Worm (Caenorhabditis elegans) whole organism, late embryonic: ENCODE data around the gene F11D11.6.

Experiments used
- C08G9.2 ChIP-seq: sonication (generic microtip); optimal IDR thresholded peaks from 2 replicates; lab custom pipeline; 2016; ENCODE audit warnings: mild to moderate bottlenecking, missing genetic modification characterization, moderate library complexity, missing compliant biosample characterization
- C38D4.7 ChIP-seq: fragments of 200-800 bp; sonication (Bioruptor generic); optimal IDR thresholded peaks from 2 replicates; lab custom pipeline; 2018; ENCODE audit warnings: mild to moderate bottlenecking, missing genetic modification characterization, moderate library complexity, missing compliant biosample characterization
- F13H6.1 ChIP-seq: sonication (generic microtip); optimal IDR thresholded peaks from 2 replicates; lab custom pipeline; 2016; ENCODE audit warnings: missing genetic modification characterization, missing compliant biosample characterization
- K09A11.1 ChIP-seq: sonication (generic microtip); optimal IDR thresholded peaks from 2 replicates; lab custom pipeline; 2017; ENCODE audit warnings: antibody characterized with exemption, mild to moderate bottlenecking, missing genetic modification characterization, missing compliant biosample characterization; ENCODE audit not compliant: insufficient read depth
- T23F11.4 ChIP-seq: fragments of 200-800 bp; sonication (Bioruptor generic); optimal IDR thresholded peaks from 2 replicates; lab custom pipeline; 2018; ENCODE audit warnings: mild to moderate bottlenecking, missing genetic modification characterization, missing compliant biosample characterization
- Y22D7AL.16 ChIP-seq: sonication (generic microtip); optimal IDR thresholded peaks from 2 replicates; lab custom pipeline; 2016; ENCODE audit warnings: missing genetic modification characterization, missing compliant biosample characterization
- ahr-1 ChIP-seq: sonication (generic microtip); optimal IDR thresholded peaks from 2 replicates; lab custom pipeline; 2016; ENCODE audit warnings: missing genetic modification characterization, missing compliant biosample characterization
- ama-1 ChIP-seq: fragments of 150-350 bp; optimal IDR thresholded peaks from 2 replicates; lab custom pipeline; 2014
- ceh-18 ChIP-seq: sonication (generic microtip); optimal IDR thresholded peaks from 2 replicates; lab custom pipeline; 2016; ENCODE audit warnings: missing genetic modification characterization, missing compliant biosample characterization
- ceh-19 ChIP-seq: fragments of 200-800 bp; sonication (Bioruptor generic); optimal IDR thresholded peaks from 2 replicates; lab custom pipeline; 2018; ENCODE audit warnings: mild to moderate bottlenecking, missing genetic modification characterization, missing compliant biosample characterization
- ceh-24 ChIP-seq: sonication (generic microtip); optimal IDR thresholded peaks from 2 replicates; lab custom pipeline; 2016; ENCODE audit warnings: mild to moderate bottlenecking, missing genetic modification characterization, missing compliant biosample characterization
- ceh-30 ChIP-seq: fragments of 150-350 bp; optimal IDR thresholded peaks from 2 replicates; lab custom pipeline; 2014; ENCODE audit warnings: missing biosample characterization, missing genetic modification characterization
- ceh-31 ChIP-seq: sonication (generic microtip); optimal IDR thresholded peaks from 2 replicates; lab custom pipeline; 2016; ENCODE audit warnings: missing genetic modification characterization, missing compliant biosample characterization
- ceh-45 ChIP-seq: fragments of 200-800 bp; sonication (Bioruptor generic); IDR thresholded peaks from 2 replicates; pipeline ENCODE4 v1.3.6; 2022; ENCODE audit warnings: missing genetic modification reagents, missing genetic modification characterization, missing compliant biosample characterization
- ceh-48 ChIP-seq: sonication (generic microtip); optimal IDR thresholded peaks from 2 replicates; lab custom pipeline; 2016; ENCODE audit warnings: missing genetic modification characterization, inconsistent platforms, missing compliant biosample characterization
- ceh-6 ChIP-seq: fragments of 200-800 bp; sonication (Bioruptor generic); optimal IDR thresholded peaks from 2 replicates; lab custom pipeline; 2018; ENCODE audit warnings: mild to moderate bottlenecking, missing genetic modification characterization, missing compliant biosample characterization
- ceh-9 ChIP-seq: sonication (generic microtip); optimal IDR thresholded peaks from 2 replicates; lab custom pipeline; 2016; ENCODE audit warnings: mild to moderate bottlenecking, missing genetic modification characterization, inconsistent platforms, missing compliant biosample characterization
- dmd-4 ChIP-seq: sonication (generic microtip); optimal IDR thresholded peaks from 2 replicates; lab custom pipeline; 2016; ENCODE audit warnings: borderline replicate concordance, missing genetic modification characterization, missing compliant biosample characterization
- dve-1 ChIP-seq: sonication (generic microtip); optimal IDR thresholded peaks from 2 replicates; lab custom pipeline; 2017; ENCODE audit warnings: antibody characterized with exemption, mild to moderate bottlenecking, missing genetic modification characterization, missing compliant biosample characterization
- elt-4 ChIP-seq: sonication (generic microtip); optimal IDR thresholded peaks from 2 replicates; lab custom pipeline; 2016; ENCODE audit warnings: missing genetic modification characterization, missing compliant biosample characterization
- ets-4 ChIP-seq: sonication (generic microtip); optimal IDR thresholded peaks from 2 replicates; lab custom pipeline; 2016; ENCODE audit warnings: missing genetic modification characterization, missing compliant biosample characterization
- eyg-1 ChIP-seq: sonication (generic microtip); optimal IDR thresholded peaks from 2 replicates; lab custom pipeline; 2016; ENCODE audit warnings: missing genotype, missing genetic modification characterization, missing compliant biosample characterization
- fax-1 ChIP-seq: sonication (generic microtip); optimal IDR thresholded peaks from 2 replicates; lab custom pipeline; 2016; ENCODE audit warnings: missing genotype, missing genetic modification characterization, missing compliant biosample characterization
- fkh-10 ChIP-seq: fragments of 150-350 bp; optimal IDR thresholded peaks from 2 replicates; lab custom pipeline; 2014; ENCODE audit warnings: missing biosample characterization, missing genetic modification reagents, missing genetic modification characterization
- fkh-6 ChIP-seq: sonication (generic microtip); optimal IDR thresholded peaks from 2 replicates; lab custom pipeline; 2016; ENCODE audit warnings: missing genetic modification characterization, missing compliant biosample characterization
- gmeb-2 ChIP-seq: sonication (generic microtip); optimal IDR thresholded peaks from 2 replicates; lab custom pipeline; 2016; ENCODE audit warnings: missing genetic modification characterization, inconsistent platforms, missing compliant biosample characterization
- hlh-13 ChIP-seq: fragments of 200-800 bp; sonication (Bioruptor generic); optimal IDR thresholded peaks from 2 replicates; lab custom pipeline; 2018; ENCODE audit warnings: mild to moderate bottlenecking, missing genetic modification characterization, missing compliant biosample characterization
- hlh-6 ChIP-seq: sonication (generic microtip); optimal IDR thresholded peaks from 2 replicates; lab custom pipeline; 2016; ENCODE audit warnings: missing genotype, missing genetic modification characterization, missing compliant biosample characterization
- hlh-8 ChIP-seq: sonication (generic microtip); optimal IDR thresholded peaks from 2 replicates; lab custom pipeline; 2016; ENCODE audit warnings: missing genotype, missing genetic modification characterization, missing compliant biosample characterization
- lim-6 ChIP-seq: sonication (generic microtip); optimal IDR thresholded peaks from 2 replicates; lab custom pipeline; 2016; ENCODE audit warnings: missing genetic modification characterization, missing compliant biosample characterization
- madf-2 ChIP-seq: sonication (generic microtip); optimal IDR thresholded peaks from 2 replicates; lab custom pipeline; 2017; ENCODE audit warnings: missing genetic modification characterization, missing compliant biosample characterization
- npax-4 ChIP-seq: sonication (generic microtip); optimal IDR thresholded peaks from 2 replicates; lab custom pipeline; 2016; ENCODE audit warnings: missing genetic modification characterization, missing compliant biosample characterization
- odd-2 ChIP-seq: sonication (generic microtip); optimal IDR thresholded peaks from 2 replicates; lab custom pipeline; 2017; ENCODE audit warnings: antibody characterized with exemption, mild to moderate bottlenecking, missing genetic modification characterization, missing compliant biosample characterization
- pag-3 ChIP-seq: sonication (generic microtip); optimal IDR thresholded peaks from 2 replicates; lab custom pipeline; 2016; ENCODE audit warnings: missing compliant biosample characterization, missing genetic modification characterization, borderline replicate concordance
- pax-1 ChIP-seq: fragments of 150-350 bp; optimal IDR thresholded peaks from 2 replicates; lab custom pipeline; 2014; ENCODE audit warnings: missing biosample characterization, missing genetic modification characterization
- pha-4 ChIP-seq: fragments of 150-350 bp; optimal IDR thresholded peaks from 2 replicates; lab custom pipeline; 2018; ENCODE audit warnings: missing biosample characterization, missing genetic modification reagents, missing genetic modification characterization
- pqm-1 ChIP-seq: sonication (generic microtip); optimal IDR thresholded peaks from 2 replicates; lab custom pipeline; 2016; ENCODE audit warnings: missing genetic modification characterization, missing compliant biosample characterization
- pros-1 ChIP-seq: fragments of 150-350 bp; optimal IDR thresholded peaks from 2 replicates; lab custom pipeline; 2014; ENCODE audit warnings: missing biosample characterization, missing genetic modification reagents, missing genetic modification characterization
- ref-2 ChIP-seq: sonication (generic microtip); optimal IDR thresholded peaks from 2 replicates; lab custom pipeline; 2016; ENCODE audit warnings: missing genetic modification characterization, missing compliant biosample characterization
- sox-4 ChIP-seq: sonication (generic microtip); optimal IDR thresholded peaks from 2 replicates; lab custom pipeline; 2017; ENCODE audit warnings: mild to moderate bottlenecking, missing genetic modification characterization, inconsistent platforms, missing compliant biosample characterization
- ttx-3 ChIP-seq: sonication (generic microtip); optimal IDR thresholded peaks from 2 replicates; lab custom pipeline; 2016; ENCODE audit warnings: missing genetic modification reagents, missing genetic modification characterization, missing compliant biosample characterization
- unc-3 ChIP-seq, 2 experiments: fragments of 200-800 bp in 1 of 2; sonication (Bioruptor generic) in 1 of 2; sonication (generic microtip) in 1 of 2; conservative IDR thresholded peaks in 1 of 2; optimal IDR thresholded peaks in 1 of 2; 2 replicates each; pipeline versions ENCODE4 v1.3.6 to Lab custom; 2016 to 2022; ENCODE audit warnings: missing compliant biosample characterization in 2 of 2, missing genetic modification characterization in 2 of 2, missing genetic modification reagents in 1 of 2
- unc-42 ChIP-seq: sonication (generic microtip); optimal IDR thresholded peaks from 2 replicates; lab custom pipeline; 2016; ENCODE audit warnings: missing genotype, missing genetic modification characterization, missing compliant biosample characterization
- unc-55 ChIP-seq: sonication (generic microtip); optimal IDR thresholded peaks from 2 replicates; lab custom pipeline; 2017; ENCODE audit warnings: missing biosample characterization, missing genetic modification reagents, missing genetic modification characterization

The F11D11.6 gene

ce11 chrV:18723604-18724003, 29.3 kb downstream of the F11D11.6 start (continued):
- TF ChIP-seq unc-3 (GFP tag; conservative IDR thresholded peaks at IDR 0.05; lab: Robert Waterston, UW): no peak
- TF ChIP-seq unc-3 (tag; optimal IDR thresholded peaks at IDR 0.05; lab: Kevin White, UChicago): no peak
- peak; percentile 49 for TF ChIP-seq C08G9.2 (tag; lab: Kevin White, UChicago)
- TF ChIP-seq pros-1 (tag; lab: Kevin White, UChicago): peak; percentile 79
- peak; percentile 24 for TF ChIP-seq odd-2 (tag; lab: Kevin White, UChicago)
- TF ChIP-seq hlh-6 (tag; lab: Kevin White, UChicago): no peak
- TF ChIP-seq T23F11.4 (GFP tag; lab: Kevin White, UChicago): no peak
- TF ChIP-seq ama-1 (lab: Kevin White, UChicago): no peak
- no peak for TF ChIP-seq ceh-45 (GFP tag; lab: Robert Waterston, UW)
- TF ChIP-seq madf-2 (tag; lab: Kevin White, UChicago): no peak
- TF ChIP-seq pag-3: no peak
- peak; percentile 85 for TF ChIP-seq unc-42 (tag; lab: Kevin White, UChicago)
- TF ChIP-seq fkh-10 (GFP tag; lab: Kevin White, UChicago): no peak
- TF ChIP-seq elt-4 (tag; lab: Kevin White, UChicago): no peak
- TF ChIP-seq ceh-19 (GFP tag; lab: Kevin White, UChicago): peak; percentile 85
- peak; percentile 90 for TF ChIP-seq ceh-48
- no peak for TF ChIP-seq K09A11.1 (tag; lab: Kevin White, UChicago)
- TF ChIP-seq ets-4 (tag; lab: Kevin White, UChicago): peak; percentile 62
- TF ChIP-seq Y22D7AL.16 (tag; lab: Kevin White, UChicago): no peak
- no peak for TF ChIP-seq ceh-24 (tag; lab: Kevin White, UChicago)
- TF ChIP-seq ref-2 (tag; lab: Kevin White, UChicago): no peak
- peak; percentile 70 for TF ChIP-seq pax-1 (tag; lab: Kevin White, UChicago)
- TF ChIP-seq dmd-4 (tag; lab: Kevin White, UChicago): peak; percentile 35
- peak; percentile 27 for TF ChIP-seq ceh-6 (GFP tag; lab: Kevin White, UChicago)
- no peak for TF ChIP-seq ttx-3 (tag; lab: Kevin White, UChicago)
- no peak for TF ChIP-seq pha-4 (tag; lab: Kevin White, UChicago)
- TF ChIP-seq eyg-1 (tag; lab: Kevin White, UChicago): no peak
- TF ChIP-seq ceh-18 (tag; lab: Kevin White, UChicago): peak; percentile 31
- TF ChIP-seq F13H6.1 (tag; lab: Kevin White, UChicago): peak; percentile 58
- TF ChIP-seq ahr-1: no peak
- peak; percentile 56 for TF ChIP-seq lim-6 (tag; lab: Kevin White, UChicago)
- peak; percentile 18 for TF ChIP-seq fkh-6 (tag; lab: Kevin White, UChicago)
- TF ChIP-seq pqm-1: peak; percentile 65
- peak; percentile 92 for TF ChIP-seq unc-55
- peak; percentile 92 for TF ChIP-seq ceh-30 (tag; lab: Kevin White, UChicago)
- peak; percentile 97 for TF ChIP-seq ceh-31 (tag; lab: Kevin White, UChicago)
- TF ChIP-seq hlh-8 (tag; lab: Kevin White, UChicago): no peak
- no peak for TF ChIP-seq fax-1 (tag; lab: Kevin White, UChicago)
- TF ChIP-seq npax-4 (tag; lab: Kevin White, UChicago): no peak
- no peak for TF ChIP-seq gmeb-2 (tag; lab: Kevin White, UChicago)
- TF ChIP-seq C38D4.7 (GFP tag; lab: Kevin White, UChicago): no peak

- peak; percentile 37 for TF ChIP-seq ceh-9 (tag; lab: Kevin White, UChicago)
- no peak for TF ChIP-seq ceh-6 (GFP tag; lab: Kevin White, UChicago)
- no peak for TF ChIP-seq hlh-13
- TF ChIP-seq odd-2 (tag; lab: Kevin White, UChicago): peak; percentile 35
- no peak for TF ChIP-seq K09A11.1 (tag; lab: Kevin White, UChicago)
- peak; percentile 88 for TF ChIP-seq dve-1 (tag; lab: Kevin White, UChicago)
- no peak for TF ChIP-seq ceh-31 (tag; lab: Kevin White, UChicago)
- no peak for TF ChIP-seq ets-4 (tag; lab: Kevin White, UChicago)
- TF ChIP-seq sox-4 (tag; lab: Kevin White, UChicago): no peak
Measured at ce11 chrV:18722510-18723299, 30.2 kb downstream of the F11D11.6 start.
